Fruit fly (Drosophila melanogaster): ENCODE data around the gene Chc.

Gene Chc

DNA sequence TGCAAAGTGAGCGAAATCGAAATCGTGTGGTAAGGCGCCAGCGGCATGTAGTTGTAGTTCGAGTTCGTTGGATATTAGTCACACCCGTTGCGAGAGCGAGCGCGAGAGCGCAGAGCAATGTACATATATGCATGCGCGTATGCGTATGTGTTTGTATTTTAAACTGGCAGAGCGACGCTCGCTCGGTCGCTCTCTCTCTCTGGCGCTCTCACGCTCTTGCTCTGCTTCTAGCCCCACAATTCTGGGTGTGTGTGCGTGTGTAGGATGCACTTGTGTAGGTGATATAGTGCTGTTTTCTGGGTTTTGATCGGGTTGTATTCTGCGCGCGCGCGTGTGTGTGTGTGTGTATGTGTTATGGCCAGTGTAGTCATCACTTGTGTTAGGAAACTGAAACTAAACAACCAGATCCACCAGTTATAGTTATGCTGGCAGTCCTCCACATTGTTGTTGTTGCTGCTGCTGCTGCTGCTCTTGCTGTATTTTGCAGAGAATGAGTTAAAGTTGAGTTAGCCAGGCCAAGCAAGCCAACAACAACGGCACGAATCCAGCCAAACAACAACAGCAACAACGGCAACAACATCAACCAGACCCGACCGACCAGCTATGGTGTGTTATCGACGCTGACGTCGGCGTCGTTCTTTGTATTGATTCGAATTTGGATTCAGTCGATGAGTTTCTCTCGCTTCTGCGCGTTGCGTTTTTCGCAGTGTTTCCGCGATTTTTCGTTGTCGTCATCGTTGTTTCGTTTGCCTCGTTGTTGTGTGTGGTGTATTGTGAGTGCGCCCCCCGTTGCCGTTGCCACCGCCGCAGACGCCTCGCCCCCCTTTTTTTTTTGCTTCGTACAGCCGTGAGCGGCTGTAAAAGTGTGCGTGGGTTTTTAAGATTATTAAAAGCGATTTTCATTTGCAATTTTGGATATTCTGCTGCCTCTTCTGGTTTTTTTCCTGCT lies 23.4 kb downstream of the Chc start (continued):
- TF ChIP-seq Dbx (GFP tag; IDR thresholded peaks at IDR 0.05) (peak; percentile 46; the same call in 1 of the 3 replicates), lola (GFP tag; optimal IDR thresholded peaks at IDR 0.05) (peak in 1 of 3 experiments; percentile 61), Hr78 (GFP tag; optimal IDR thresholded peaks at IDR 0.05) (peak in 1 of 2 experiments; percentile 21), Drgx (GFP tag; IDR thresholded peaks at IDR 0.05) (no peak; the same call in 1 of the 2 replicates), CG18599 (GFP tag; optimal IDR thresholded peaks at IDR 0.05) (peak; percentile 10), yki (optimal IDR thresholded peaks at IDR 0.05) (peak; percentile 98), CG1792 (GFP tag; optimal IDR thresholded peaks at IDR 0.05) (no peak), BEAF-32 (GFP tag; optimal IDR thresholded peaks at IDR 0.05) (no peak), CG17361 (GFP tag; IDR thresholded peaks at IDR 0.05) (no peak), CG10267 (tag; optimal IDR thresholded peaks at IDR 0.05) (no peak), Sry-δ (GFP tag; optimal IDR thresholded peaks at IDR 0.05) (no peak), ind (GFP tag; optimal IDR thresholded peaks at IDR 0.05) (no peak), CG2129 (GFP tag; IDR thresholded peaks at IDR 0.05; ENCODE audit: partially characterized antibody) (0 out of 2 replicates have a peak, but pooled peaks have one; percentile 13), E2f2 (GFP tag; IDR thresholded peaks at IDR 0.05) (no peak), rib (GFP tag; IDR thresholded peaks at IDR 0.05) (peak; percentile 82), ewg (GFP tag; optimal IDR thresholded peaks at IDR 0.05) (peak; percentile 11), CG4328 (GFP tag; optimal IDR thresholded peaks at IDR 0.05) (no peak), sna (GFP tag; IDR thresholded peaks at IDR 0.05; ENCODE audit: partially characterized antibody) (no peak), z (GFP tag; IDR thresholded peaks at IDR 0.05) (peak; percentile 56; the same call in 1 of the 3 replicates), dpn (GFP tag; optimal IDR thresholded peaks at IDR 0.05) (no peak), bbx (GFP tag; IDR thresholded peaks at IDR 0.05; ENCODE audit: partially characterized antibody) (peak; percentile 12; the same call in 1 of the 2 replicates), pros (GFP tag; optimal IDR thresholded peaks at IDR 0.05) (peak; percentile 66), abd-A (tag; optimal IDR thresholded peaks at IDR 0.05) (peak; percentile 64), sisA (GFP tag; IDR thresholded peaks at IDR 0.05) (no peak), unc-4 (GFP tag; IDR thresholded peaks at IDR 0.05; ENCODE audit: partially characterized antibody) (peak; percentile 40; the same call in 1 of the 2 replicates), da (GFP tag; optimal IDR thresholded peaks at IDR 0.05) (no peak), Tbp (GFP tag; optimal IDR thresholded peaks at IDR 0.05) (no peak), jigr1 (GFP tag; IDR thresholded peaks at IDR 0.05) (no peak), eve (GFP tag; optimal IDR thresholded peaks at IDR 0.05) (no peak), B-H2 (GFP tag; optimal IDR thresholded peaks at IDR 0.05) (peak; percentile 12), HLHmδ (GFP tag; optimal IDR thresholded peaks at IDR 0.05) (peak; percentile 9), CG18011 (GFP tag; optimal IDR thresholded peaks at IDR 0.05) (no peak), crol (GFP tag; IDR thresholded peaks at IDR 0.05) (peak; percentile 88), CG9437 (GFP tag; optimal IDR thresholded peaks at IDR 0.05) (no peak), stwl (tag; optimal IDR thresholded peaks at IDR 0.05) (no peak), CG8359 (GFP tag; optimal IDR thresholded peaks at IDR 0.05; ENCODE audit: borderline replicate concordance) (peak; percentile 17), insv (GFP tag; optimal IDR thresholded peaks at IDR 0.05) (peak in 1 of 2 experiments; percentile 64), CG4707 (GFP tag; optimal IDR thresholded peaks at IDR 0.05) (peak; percentile 20), CG11398 (GFP tag; optimal IDR thresholded peaks at IDR 0.05) (no peak), sug (tag; optimal IDR thresholded peaks at IDR 0.05) (peak; percentile 26), CG7271 (tag; optimal IDR thresholded peaks at IDR 0.05) (no peak), CG5245 (GFP tag; optimal IDR thresholded peaks at IDR 0.05) (no peak), CG15514 (GFP tag; optimal IDR thresholded peaks at IDR 0.05) (peak; percentile 30), Ada2b (GFP tag; IDR thresholded peaks at IDR 0.05) (no peak), lbe (GFP tag; optimal IDR thresholded peaks at IDR 0.05) (peak; percentile 48), sd (tag; optimal IDR thresholded peaks at IDR 0.05) (peak; percentile 79), nom (GFP tag; optimal IDR thresholded peaks at IDR 0.05) (peak; percentile 50)

Data from whole organism, embryonic.